Fruit fly (Drosophila melanogaster): ENCODE results near the gene CG42591.

DNA sequence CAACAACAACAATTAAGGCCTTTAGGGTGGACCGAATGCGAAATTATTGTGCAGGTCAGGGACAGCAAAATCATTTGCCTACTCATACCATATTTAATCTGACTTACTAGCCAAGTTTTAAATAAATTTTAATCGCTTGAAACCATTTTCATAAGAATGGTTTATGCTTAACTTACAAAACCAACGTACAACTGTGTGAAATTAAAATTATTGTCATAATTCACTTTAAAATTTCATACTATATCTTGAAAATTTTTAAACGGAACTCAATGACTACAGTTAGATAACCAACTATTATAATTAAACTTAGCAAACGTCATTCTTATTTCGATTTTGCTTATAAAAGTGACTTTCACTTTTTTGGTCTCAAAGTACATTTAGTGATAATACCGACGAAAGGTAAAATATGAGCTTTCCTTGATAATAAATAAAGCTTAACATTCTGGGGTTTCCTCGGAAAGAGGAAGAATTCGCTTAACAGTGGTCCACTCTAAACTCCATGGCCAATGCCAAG lies 13.0 kb downstream of the CG42591 start:
- no peak; the same call in 2 of the 3 replicates for TF ChIP-seq fd96Ca (GFP tag; IDR thresholded peaks at IDR 0.05)
- peak; percentile 77 for TF ChIP-seq CG32121 (GFP tag; IDR thresholded peaks at IDR 0.05)
- peak; percentile 84 for TF ChIP-seq Pif1B (GFP tag; optimal IDR thresholded peaks at IDR 0.05)
- peak; percentile 88 for TF ChIP-seq Pif1A (GFP tag; optimal IDR thresholded peaks at IDR 0.05)
- no peak for TF ChIP-seq EcR (GFP tag; optimal IDR thresholded peaks at IDR 0.05)
- peak; percentile 88 for TF ChIP-seq CG34367 (tag; optimal IDR thresholded peaks at IDR 0.05)

Data from whole organism, pupa.